Worm (Caenorhabditis elegans) whole organism, mixed stage, embryonic: ENCODE results near the gene R10E9.3.
A peak's percentile ranks its signal among the peaks of the same experiment; 100 is the strongest.

ENCODE experiments used
- cnd-1 ChIP-seq: fragments of 200-800 bp; sonication (Bioruptor generic); optimal IDR thresholded peaks from 2 replicates; lab custom pipeline; 2018; ENCODE audit warnings: mild to moderate bottlenecking, missing genetic modification characterization, missing compliant biosample characterization
- hlh-1 ChIP-seq: fragments of 150-350 bp; optimal IDR thresholded peaks from 2 replicates; lab custom pipeline; 2014; ENCODE audit warnings: missing biosample characterization, missing genetic modification reagents, missing genetic modification characterization
- lsy-2 ChIP-seq: fragments of 150-350 bp; optimal IDR thresholded peaks from 2 replicates; lab custom pipeline; 2014; ENCODE audit warnings: missing biosample characterization, missing genetic modification characterization
- mep-1 ChIP-seq: fragments of 150-350 bp; optimal IDR thresholded peaks from 2 replicates; lab custom pipeline; 2017; ENCODE audit warnings: missing biosample characterization, missing genetic modification reagents, missing genetic modification characterization, inconsistent platforms
- nhr-12 ChIP-seq: fragments of 150-350 bp; optimal IDR thresholded peaks from 2 replicates; lab custom pipeline; 2014; ENCODE audit warnings: missing biosample characterization, missing genetic modification characterization
- pha-4 ChIP-seq: fragments of 150-350 bp; optimal IDR thresholded peaks from 2 replicates; lab custom pipeline; 2018; ENCODE audit warnings: missing biosample characterization, missing genetic modification reagents, missing genetic modification characterization
- snpc-4 ChIP-seq: fragments of 150-350 bp; optimal IDR thresholded peaks from 2 replicates; lab custom pipeline; 2014; ENCODE audit warnings: missing biosample characterization, missing genetic modification characterization
- sptf-1 ChIP-seq: sonication (generic microtip); optimal IDR thresholded peaks from 2 replicates; lab custom pipeline; 2017; ENCODE audit warnings: mild to moderate bottlenecking, missing genetic modification characterization, moderate library complexity, missing compliant biosample characterization
- unc-39 ChIP-seq: fragments of 150-350 bp; optimal IDR thresholded peaks from 2 replicates; lab custom pipeline; 2014; ENCODE audit warnings: missing biosample characterization, missing genetic modification characterization
- unc-62 ChIP-seq: fragments of 150-350 bp; optimal IDR thresholded peaks from 2 replicates; lab custom pipeline; 2014; ENCODE audit warnings: missing biosample characterization, missing genetic modification reagents, missing genetic modification characterization

DNA sequence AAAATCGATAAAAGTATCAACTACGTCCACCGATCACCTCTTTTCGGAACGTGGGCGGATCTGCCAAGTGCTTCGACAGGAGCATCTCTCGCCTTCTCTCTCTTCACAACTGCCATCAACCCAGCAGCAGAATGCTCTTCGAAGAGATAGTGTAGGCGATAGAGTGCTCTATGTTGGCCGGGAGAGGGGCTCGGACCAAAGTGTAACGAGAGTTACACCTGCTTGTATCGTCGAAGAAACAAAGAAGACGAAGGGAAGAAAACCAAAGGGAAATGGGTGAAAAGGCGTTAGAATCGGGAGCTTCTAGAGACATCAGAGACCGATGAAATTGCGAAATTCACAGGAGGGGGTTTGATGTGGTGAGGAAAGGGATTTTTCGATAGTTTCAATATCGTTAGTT is 45.2 kb upstream of the R10E9.3 start:
- peak; percentile 95 for TF ChIP-seq hlh-1 (tag; lab: Kevin White, UChicago)
- no peak for TF ChIP-seq snpc-4 (tag; lab: Kevin White, UChicago)
- no peak for TF ChIP-seq lsy-2
- peak; percentile 11 for TF ChIP-seq cnd-1
- TF ChIP-seq unc-62 (GFP tag; lab: Kevin White, UChicago): peak; percentile 50
- no peak for TF ChIP-seq mep-1 (tag; lab: Kevin White, UChicago)
- TF ChIP-seq unc-39 (tag; lab: Kevin White, UChicago): no peak
- TF ChIP-seq sptf-1 (tag; lab: Kevin White, UChicago): no peak
- TF ChIP-seq nhr-12 (tag; lab: Kevin White, UChicago): no peak
- TF ChIP-seq pha-4 (tag; lab: Kevin White, UChicago): no peak
